Fruit fly (Drosophila melanogaster) whole organism, embryonic: ENCODE results near the gene GC2.
A peak's percentile ranks its signal among the peaks of the same experiment; 100 is the strongest.

Experiments used
- Atf-2 ChIP-seq: fragments of 200-800 bp; sonication (Bioruptor generic); optimal IDR thresholded peaks from 2 replicates; lab custom pipeline; 2016; ENCODE audit warnings: missing biosample characterization, missing genetic modification characterization
- CG1024 ChIP-seq: fragments of 200-800 bp; sonication (Bioruptor generic); IDR thresholded peaks from 2 replicates; pipeline ENCODE4 v1.3.6; 2022; ENCODE audit warnings: missing biosample characterization, missing genetic modification characterization
- CG11398 ChIP-seq: fragments of 200-800 bp; sonication (Bioruptor generic); optimal IDR thresholded peaks from 2 replicates; lab custom pipeline; 2016; ENCODE audit warnings: missing biosample characterization, missing genetic modification characterization
- CG11504 ChIP-seq: fragments of 200-800 bp; sonication (Bioruptor generic); optimal IDR thresholded peaks from 3 replicates; lab custom pipeline; 2019; ENCODE audit warnings: missing biosample characterization, mild to moderate bottlenecking, missing genetic modification characterization, moderate library complexity
- CG11723 ChIP-seq: fragments of 200-800 bp; sonication (Bioruptor generic); optimal IDR thresholded peaks from 2 replicates; lab custom pipeline; 2017; ENCODE audit warnings: missing biosample characterization, mild to moderate bottlenecking, missing genetic modification characterization
- CG12219 ChIP-seq: fragments of 200-800 bp; sonication (Bioruptor generic); optimal IDR thresholded peaks from 3 replicates; lab custom pipeline; 2018; ENCODE audit warnings: missing biosample characterization, mild to moderate bottlenecking, missing genetic modification characterization
- CG12659 ChIP-seq: fragments of 200-800 bp; sonication (Bioruptor generic); optimal IDR thresholded peaks from 3 replicates; lab custom pipeline; 2017; ENCODE audit warnings: mild to moderate bottlenecking, missing biosample characterization, missing genetic modification reagents, missing genetic modification characterization
- CG13424 ChIP-seq: fragments of 200-800 bp; sonication (Bioruptor generic); optimal IDR thresholded peaks from 2 replicates; lab custom pipeline; 2019; ENCODE audit warnings: missing biosample characterization, mild to moderate bottlenecking, missing genetic modification characterization, moderate library complexity
- CG15514 ChIP-seq: fragments of 200-800 bp; sonication (Bioruptor generic); optimal IDR thresholded peaks from 3 replicates; lab custom pipeline; 2017; ENCODE audit warnings: missing biosample characterization, missing genetic modification characterization, mild to moderate bottlenecking, moderate library complexity, missing genetic modification reagents
- CG18764 ChIP-seq: fragments of 200-800 bp; sonication (Bioruptor generic); optimal IDR thresholded peaks from 3 replicates; lab custom pipeline; 2016; ENCODE audit warnings: missing biosample characterization, missing genetic modification characterization
- CG2712 ChIP-seq: fragments of 200-800 bp; optimal IDR thresholded peaks from 3 replicates; lab custom pipeline; 2019; ENCODE audit warnings: missing biosample characterization, mild to moderate bottlenecking, missing genetic modification characterization, moderate library complexity
- CG34422 ChIP-seq: fragments of 200-800 bp; sonication (Bioruptor generic); IDR thresholded peaks from 3 replicates; pipeline ENCODE4 v1.3.6; 2022; ENCODE audit warnings: missing biosample characterization, missing genetic modification characterization
- CG6272 ChIP-seq: fragments of 200-800 bp; sonication (Bioruptor generic); IDR thresholded peaks from 2 replicates; pipeline ENCODE4 v1.3.6; 2022; ENCODE audit warnings: missing biosample characterization, missing genetic modification characterization
- CHES-1-like ChIP-seq: fragments of 200-800 bp; sonication (Bioruptor generic); optimal IDR thresholded peaks from 2 replicates; lab custom pipeline; 2016; ENCODE audit warnings: missing biosample characterization, missing genetic modification characterization
- Chrac-16 ChIP-seq: fragments of 200-800 bp; sonication (Bioruptor generic); optimal IDR thresholded peaks from 3 replicates; lab custom pipeline; 2016; ENCODE audit warnings: missing biosample characterization, missing genetic modification characterization
- CkIIα-i1 ChIP-seq: fragments of 200-800 bp; sonication (Bioruptor generic); IDR thresholded peaks from 2 replicates; pipeline ENCODE4 v1.3.6; 2022; ENCODE audit warnings: missing biosample characterization, missing genetic modification characterization
- CrebB ChIP-seq: fragments of 200-800 bp; sonication (Bioruptor generic); optimal IDR thresholded peaks from 3 replicates; lab custom pipeline; 2018; ENCODE audit warnings: missing biosample characterization, mild to moderate bottlenecking, missing genetic modification characterization
- D ChIP-seq, 2 experiments: fragments of 200-800 bp in 1 of 2; fragments of >200 bp in 1 of 2; sonication (Bioruptor generic) in 1 of 2; optimal IDR thresholded peaks; 2 replicates in 1 of 2; 3 replicates in 1 of 2; lab custom pipeline; 2017; ENCODE audit warnings: mild to moderate bottlenecking in 1 of 2, missing biosample characterization in 1 of 2, missing genetic modification characterization in 1 of 2, missing genetic modification reagents in 1 of 2
- Doc2 ChIP-seq: fragments of 200-800 bp; sonication (Bioruptor generic); IDR thresholded peaks from 2 replicates; pipeline ENCODE4 v1.3.6; 2022; ENCODE audit warnings: missing biosample characterization, missing genetic modification characterization
- Doc3 ChIP-seq: fragments of 200-800 bp; sonication (Bioruptor generic); IDR thresholded peaks from 3 replicates; pipeline ENCODE4 v1.3.6; 2022; ENCODE audit warnings: missing biosample characterization, missing genetic modification characterization; ENCODE audit not compliant: partially characterized antibody
- E2f1 ChIP-seq: fragments of 200-800 bp; sonication (Bioruptor generic); IDR thresholded peaks from 2 replicates; pipeline ENCODE4 v1.3.6; 2022; ENCODE audit warnings: missing biosample characterization, missing genetic modification characterization
- Fer3 ChIP-seq: fragments of 200-800 bp; sonication (Bioruptor generic); optimal IDR thresholded peaks from 2 replicates; lab custom pipeline; 2018; ENCODE audit warnings: missing biosample characterization, mild to moderate bottlenecking, missing genetic modification characterization, moderate library complexity
- HmgD ChIP-seq: fragments of 200-800 bp; sonication (Bioruptor generic); optimal IDR thresholded peaks from 3 replicates; lab custom pipeline; 2016; ENCODE audit warnings: missing biosample characterization, missing genetic modification characterization
- Hr3 ChIP-seq: fragments of 200-800 bp; sonication (Bioruptor generic); optimal IDR thresholded peaks from 3 replicates; lab custom pipeline; 2016; ENCODE audit warnings: missing biosample characterization, missing genetic modification characterization
- Hr78 ChIP-seq, 2 experiments: fragments of 200-800 bp in 1 of 2; fragments of >200 bp in 1 of 2; sonication (Bioruptor generic) in 1 of 2; optimal IDR thresholded peaks; 2 replicates each; lab custom pipeline; 2017 to 2019; ENCODE audit warnings: missing biosample characterization in 2 of 2, missing genetic modification characterization in 2 of 2, mild to moderate bottlenecking in 1 of 2, moderate library complexity in 1 of 2
- Lhr ChIP-seq: fragments of 200-800 bp; sonication (Bioruptor generic); optimal IDR thresholded peaks from 3 replicates; lab custom pipeline; 2017; ENCODE audit warnings: mild to moderate bottlenecking, missing biosample characterization, missing genetic modification reagents, missing genetic modification characterization
- Lpt ChIP-seq: fragments of >200 bp; optimal IDR thresholded peaks from 2 replicates; lab custom pipeline; 2018; ENCODE audit warnings: missing biosample characterization, missing genetic modification characterization
- Med ChIP-seq: fragments of 200-800 bp; sonication (Bioruptor generic); peaks from one replicate; lab custom pipeline; 2016; ENCODE audit warnings: missing biosample characterization, missing genetic modification characterization, mild to moderate bottlenecking, inconsistent platforms, moderate library complexity
- Scr ChIP-seq: fragments of 200-800 bp; sonication (Bioruptor generic); IDR thresholded peaks from 2 replicates; pipeline ENCODE4 v1.3.6; 2022; ENCODE audit warnings: missing biosample characterization, missing genetic modification characterization; ENCODE audit not compliant: partially characterized antibody
- Sry-δ ChIP-seq: fragments of 200-800 bp; sonication (Bioruptor generic); optimal IDR thresholded peaks from 2 replicates; lab custom pipeline; 2016; ENCODE audit warnings: missing biosample characterization, missing genetic modification characterization
- Taf1 ChIP-seq: fragments of 200-800 bp; sonication (Bioruptor generic); IDR thresholded peaks from 2 replicates; pipeline ENCODE4 v1.3.6; 2022; ENCODE audit warnings: missing biosample characterization, missing genetic modification characterization
- al ChIP-seq: fragments of 200-800 bp; sonication (Bioruptor generic); IDR thresholded peaks from 2 replicates; pipeline ENCODE4 v1.3.6; 2022; ENCODE audit warnings: missing biosample characterization, missing genetic modification characterization
- ara ChIP-seq: fragments of 200-800 bp; sonication (Bioruptor generic); IDR thresholded peaks from 2 replicates; pipeline ENCODE4 v1.3.6; 2022; ENCODE audit warnings: missing biosample characterization, missing genetic modification characterization
- br ChIP-seq: fragments of >200 bp; optimal IDR thresholded peaks from 2 replicates; lab custom pipeline; 2017
- bsh ChIP-seq, 2 experiments: fragments of 200-800 bp; sonication (Bioruptor generic); optimal IDR thresholded peaks; 2 replicates each; lab custom pipeline; 2017 to 2018; ENCODE audit warnings: mild to moderate bottlenecking in 2 of 2, missing biosample characterization in 2 of 2, missing genetic modification characterization in 2 of 2, moderate library complexity in 1 of 2
- fru ChIP-seq: fragments of >200 bp; optimal IDR thresholded peaks from 2 replicates; lab custom pipeline; 2017
- ftz-f1 ChIP-seq: fragments of 200-800 bp; sonication (Bioruptor generic); optimal IDR thresholded peaks from 2 replicates; lab custom pipeline; 2016; ENCODE audit warnings: missing biosample characterization, missing genetic modification characterization
- hbn ChIP-seq: fragments of 200-800 bp; sonication (Bioruptor generic); IDR thresholded peaks from 2 replicates; pipeline ENCODE4 v1.3.6; 2022; ENCODE audit warnings: missing biosample characterization, missing genetic modification characterization; ENCODE audit not compliant: partially characterized antibody
- ind ChIP-seq: fragments of 200-800 bp; sonication (Bioruptor generic); optimal IDR thresholded peaks from 3 replicates; lab custom pipeline; 2016; ENCODE audit warnings: missing biosample characterization, missing genetic modification characterization
- knrl ChIP-seq: fragments of 200-800 bp; sonication (Bioruptor generic); IDR thresholded peaks from 3 replicates; pipeline ENCODE4 v1.3.6; 2022; ENCODE audit warnings: missing biosample characterization, missing genetic modification characterization; ENCODE audit not compliant: partially characterized antibody
- lbe ChIP-seq: fragments of 200-800 bp; sonication (Bioruptor generic); optimal IDR thresholded peaks from 2 replicates; lab custom pipeline; 2016; ENCODE audit warnings: missing biosample characterization, mild to moderate bottlenecking, missing genetic modification characterization
- mirr ChIP-seq: fragments of 200-800 bp; sonication (Bioruptor generic); optimal IDR thresholded peaks from 3 replicates; lab custom pipeline; 2018; ENCODE audit warnings: missing biosample characterization, mild to moderate bottlenecking, missing genetic modification characterization
- pfk ChIP-seq: fragments of 200-800 bp; sonication (Bioruptor generic); optimal IDR thresholded peaks from 2 replicates; lab custom pipeline; 2018; ENCODE audit warnings: missing biosample characterization, mild to moderate bottlenecking, missing genetic modification characterization, moderate library complexity
- sqz ChIP-seq: fragments of 200-800 bp; sonication (Bioruptor generic); optimal IDR thresholded peaks from 3 replicates; lab custom pipeline; 2018; ENCODE audit warnings: missing biosample characterization, mild to moderate bottlenecking, missing genetic modification characterization
- stwl ChIP-seq: fragments of 200-800 bp; sonication (Bioruptor generic); optimal IDR thresholded peaks from 3 replicates; lab custom pipeline; 2018; ENCODE audit warnings: missing biosample characterization, mild to moderate bottlenecking, missing genetic modification characterization, moderate library complexity
- trem ChIP-seq: fragments of 200-800 bp; optimal IDR thresholded peaks from 3 replicates; lab custom pipeline; 2019; ENCODE audit warnings: missing biosample characterization, mild to moderate bottlenecking, missing genetic modification characterization, moderate library complexity
- twi ChIP-seq: fragments of 200-800 bp; optimal IDR thresholded peaks from 2 replicates; lab custom pipeline; 2019; ENCODE audit warnings: missing biosample characterization, mild to moderate bottlenecking, missing genetic modification characterization, moderate library complexity
- vvl ChIP-seq: fragments of 200-800 bp; sonication (Bioruptor generic); IDR thresholded peaks from 2 replicates; pipeline ENCODE4 v1.3.6; 2022; ENCODE audit warnings: missing biosample characterization, missing genetic modification characterization
- zen ChIP-seq: fragments of 200-800 bp; sonication (Bioruptor generic); optimal IDR thresholded peaks from 3 replicates; lab custom pipeline; 2018; ENCODE audit warnings: missing biosample characterization, mild to moderate bottlenecking, missing genetic modification characterization, moderate library complexity

GC2 gene

dm6 chr3R:11967262-11968029, 4.0 kb upstream of the GC2 start, which contains the start of the genes CG12213 and GC1 (continued):
- TF ChIP-seq CG2712 (tag; lab: Kevin White, UChicago) (peak; percentile 58), CG18764 (no peak), HmgD (peak; percentile 23), br (no peak), hbn (peak; percentile 98), bsh (GFP tag; optimal IDR thresholded peaks at IDR 0.05; lab: Kevin White, UChicago) (no peak), D (optimal IDR thresholded peaks at IDR 0.05; lab: Kevin White, UChicago) (no peak), D (GFP tag; optimal IDR thresholded peaks at IDR 0.05; lab: Kevin White, UChicago) (no peak), Hr78 (GFP tag; optimal IDR thresholded peaks at IDR 0.05; lab: Kevin White, UChicago) (no peak), Hr3 (GFP tag; lab: Kevin White, UChicago) (peak; percentile 33), CG15514 (GFP tag; lab: Kevin White, UChicago) (peak; percentile 69), lbe (GFP tag; lab: Kevin White, UChicago) (peak; percentile 32), Lhr (GFP tag; lab: Kevin White, UChicago) (peak; percentile 80), Chrac-16 (GFP tag; lab: Kevin White, UChicago) (no peak), CG11504 (tag; lab: Kevin White, UChicago) (peak; percentile 56), stwl (tag; lab: Kevin White, UChicago) (peak; percentile 79), CG11398 (GFP tag; lab: Kevin White, UChicago) (no peak), ftz-f1 (no peak), trem (peak; percentile 93), CHES-1-like (GFP tag; lab: Kevin White, UChicago) (peak; percentile 53), Fer3 (tag; lab: Kevin White, UChicago) (no peak), CG13424 (tag; lab: Kevin White, UChicago) (peak; percentile 4), mirr (GFP tag; lab: Kevin White, UChicago) (no peak), CG34422 (GFP tag; lab: Robert Waterston, UW) (0 out of 3 replicates have a peak, but pooled peaks have one; percentile 12), CkIIα-i1 (GFP tag; lab: Robert Waterston, UW) (no peak), Doc3 (GFP tag; lab: Robert Waterston, UW) (peak; percentile 99), fru (lab: Kevin White, UChicago) (no peak), Taf1 (no peak), Lpt (no peak), Sry-δ (GFP tag; lab: Kevin White, UChicago) (peak; percentile 93), CG1024 (GFP tag; lab: Robert Waterston, UW) (no peak), twi (tag; lab: Kevin White, UChicago) (peak; percentile 14), sqz (GFP tag; lab: Kevin White, UChicago) (peak; percentile 60), ind (GFP tag; lab: Kevin White, UChicago) (no peak), CG6272 (no peak), Doc2 (GFP tag; lab: Robert Waterston, UW) (no peak), Med (GFP tag; lab: Kevin White, UChicago) (peak; percentile 85), zen (tag; lab: Kevin White, UChicago) (peak; percentile 30), vvl (peak; percentile 10; the same call in 1 of the 2 replicates), al (GFP tag; lab: Robert Waterston, UW) (0 out of 2 replicates have a peak, but pooled peaks have one; percentile 17), ara (no peak), E2f1 (GFP tag; lab: Robert Waterston, UW) (no peak), CG12219 (GFP tag; lab: Kevin White, UChicago) (no peak), Scr (GFP tag; lab: Robert Waterston, UW) (peak; percentile 99), CG12659 (GFP tag; lab: Kevin White, UChicago) (peak; percentile 83), CG11723 (GFP tag; lab: Kevin White, UChicago) (no peak), knrl (peak; percentile 99), pfk (no peak), CrebB (tag; lab: Kevin White, UChicago) (no peak), Atf-2 (GFP tag; lab: Kevin White, UChicago) (no peak)
